Fruit fly (Drosophila melanogaster) whole organism, embryonic: ENCODE data around the gene CG7366.

ENCODE experiments used
- Antp ChIP-seq: fragments of 200-800 bp; sonication (Bioruptor generic); optimal IDR thresholded peaks from 3 replicates; lab custom pipeline; 2016; ENCODE audit warnings: missing biosample characterization, missing genetic modification characterization
- Atf-2 ChIP-seq: fragments of 200-800 bp; sonication (Bioruptor generic); optimal IDR thresholded peaks from 2 replicates; lab custom pipeline; 2016; ENCODE audit warnings: missing biosample characterization, missing genetic modification characterization
- CG10654 ChIP-seq: fragments of 200-800 bp; sonication (Bioruptor generic); optimal IDR thresholded peaks from 2 replicates; lab custom pipeline; 2016; ENCODE audit warnings: missing biosample characterization, missing genetic modification characterization
- CG11504 ChIP-seq: fragments of 200-800 bp; sonication (Bioruptor generic); optimal IDR thresholded peaks from 3 replicates; lab custom pipeline; 2019; ENCODE audit warnings: missing biosample characterization, mild to moderate bottlenecking, missing genetic modification characterization, moderate library complexity
- CG11560 ChIP-seq: fragments of 200-800 bp; sonication (Bioruptor generic); IDR thresholded peaks from 3 replicates; pipeline ENCODE4 v1.3.6; 2022; ENCODE audit warnings: missing biosample characterization, missing genetic modification characterization
- CG12104 ChIP-seq: fragments of 200-800 bp; sonication (Bioruptor generic); optimal IDR thresholded peaks from 3 replicates; lab custom pipeline; 2016; ENCODE audit warnings: missing biosample characterization, missing genetic modification characterization
- CG12236 ChIP-seq: fragments of 200-800 bp; sonication (Bioruptor generic); optimal IDR thresholded peaks from 2 replicates; lab custom pipeline; 2016; ENCODE audit warnings: missing biosample characterization, missing genetic modification characterization
- CG12769 ChIP-seq: fragments of 200-800 bp; sonication (Bioruptor generic); optimal IDR thresholded peaks from 2 replicates; lab custom pipeline; 2019; ENCODE audit warnings: missing biosample characterization, mild to moderate bottlenecking, missing genetic modification characterization, moderate library complexity
- CG13424 ChIP-seq: fragments of 200-800 bp; sonication (Bioruptor generic); optimal IDR thresholded peaks from 2 replicates; lab custom pipeline; 2019; ENCODE audit warnings: missing biosample characterization, mild to moderate bottlenecking, missing genetic modification characterization, moderate library complexity
- CG1529 ChIP-seq: fragments of 200-800 bp; sonication (Bioruptor generic); optimal IDR thresholded peaks from 3 replicates; lab custom pipeline; 2018; ENCODE audit warnings: missing biosample characterization, missing genetic modification characterization
- CG15696 ChIP-seq: fragments of 200-800 bp; sonication (Bioruptor generic); optimal IDR thresholded peaks from 2 replicates; lab custom pipeline; 2019; ENCODE audit warnings: missing biosample characterization, mild to moderate bottlenecking, missing genetic modification characterization, moderate library complexity
- CG17612 ChIP-seq: fragments of 200-800 bp; sonication (Bioruptor generic); IDR thresholded peaks from 2 replicates; pipeline ENCODE4 v1.3.6; 2022; ENCODE audit warnings: missing biosample characterization, missing genetic modification characterization
- CG18764 ChIP-seq: fragments of 200-800 bp; sonication (Bioruptor generic); optimal IDR thresholded peaks from 3 replicates; lab custom pipeline; 2016; ENCODE audit warnings: missing biosample characterization, missing genetic modification characterization
- CG3407 ChIP-seq: fragments of 200-800 bp; sonication (Bioruptor generic); optimal IDR thresholded peaks from 2 replicates; lab custom pipeline; 2018; ENCODE audit warnings: missing biosample characterization, mild to moderate bottlenecking, missing genetic modification characterization
- CG3838 ChIP-seq: fragments of 200-800 bp; sonication (Bioruptor generic); optimal IDR thresholded peaks from 3 replicates; lab custom pipeline; 2016; ENCODE audit warnings: missing biosample characterization, missing genetic modification characterization
- CG7839 ChIP-seq: fragments of 200-800 bp; sonication (Bioruptor generic); optimal IDR thresholded peaks from 3 replicates; lab custom pipeline; 2018; ENCODE audit warnings: missing biosample characterization, mild to moderate bottlenecking, missing genetic modification characterization, moderate library complexity
- CG7963 ChIP-seq: fragments of 200-800 bp; sonication (Bioruptor generic); IDR thresholded peaks from 3 replicates; pipeline ENCODE4 v1.3.6; 2022; ENCODE audit warnings: missing biosample characterization, missing genetic modification characterization; ENCODE audit not compliant: partially characterized antibody
- CG9215 ChIP-seq: fragments of 200-800 bp; sonication (Bioruptor generic); IDR thresholded peaks from 2 replicates; pipeline ENCODE4 v1.3.6; 2022; ENCODE audit warnings: missing biosample characterization, missing genetic modification characterization
- Deaf1 ChIP-seq: fragments of 200-800 bp; optimal IDR thresholded peaks from 3 replicates; lab custom pipeline; 2019; ENCODE audit warnings: missing biosample characterization, mild to moderate bottlenecking, missing genetic modification characterization, moderate library complexity
- Dip2 ChIP-seq: fragments of 200-800 bp; sonication (Bioruptor generic); IDR thresholded peaks from 2 replicates; pipeline ENCODE4 v1.3.6; 2022; ENCODE audit warnings: missing biosample characterization, missing genetic modification characterization
- Dip3 ChIP-seq: fragments of 200-800 bp; sonication (Bioruptor generic); optimal IDR thresholded peaks from 3 replicates; lab custom pipeline; 2016; ENCODE audit warnings: missing biosample characterization, missing genetic modification characterization
- Gsc ChIP-seq: fragments of 200-800 bp; sonication (Bioruptor generic); IDR thresholded peaks from 2 replicates; pipeline ENCODE4 v1.3.6; 2022; ENCODE audit warnings: missing biosample characterization, missing genetic modification characterization
- H2.0 ChIP-seq: fragments of 200-800 bp; sonication (Bioruptor generic); IDR thresholded peaks from 2 replicates; pipeline ENCODE4 v1.3.6; 2022; ENCODE audit warnings: missing biosample characterization, missing genetic modification characterization
- Hey ChIP-seq: fragments of 200-800 bp; sonication (Bioruptor generic); optimal IDR thresholded peaks from 3 replicates; lab custom pipeline; 2018; ENCODE audit warnings: missing biosample characterization, mild to moderate bottlenecking, missing genetic modification characterization
- HmgZ ChIP-seq: fragments of 200-800 bp; sonication (Bioruptor generic); optimal IDR thresholded peaks from 2 replicates; lab custom pipeline; 2018; ENCODE audit warnings: missing biosample characterization, mild to moderate bottlenecking, missing genetic modification characterization
- MBD-R2 ChIP-seq: fragments of 200-800 bp; sonication (Bioruptor generic); IDR thresholded peaks from 2 replicates; pipeline ENCODE4 v1.3.6; 2022; ENCODE audit warnings: missing biosample characterization, missing genetic modification characterization
- Rx ChIP-seq: fragments of 200-800 bp; sonication (Bioruptor generic); IDR thresholded peaks from 2 replicates; pipeline ENCODE4 v1.3.6; 2022; ENCODE audit warnings: missing biosample characterization, missing genetic modification characterization
- Usf ChIP-seq: fragments of 200-800 bp; sonication (Bioruptor generic); optimal IDR thresholded peaks from 2 replicates; lab custom pipeline; 2017; ENCODE audit warnings: missing genotype, missing biosample characterization, missing genetic modification characterization
- ase ChIP-seq: fragments of 200-800 bp; sonication (Bioruptor generic); IDR thresholded peaks from 3 replicates; pipeline ENCODE4 v1.3.6; 2022; ENCODE audit warnings: missing biosample characterization, missing genetic modification characterization
- cato ChIP-seq: fragments of 200-800 bp; sonication (Bioruptor generic); optimal IDR thresholded peaks from 2 replicates; lab custom pipeline; 2016; ENCODE audit warnings: missing biosample characterization, missing genetic modification characterization, borderline replicate concordance
- chinmo ChIP-seq: fragments of 200-800 bp; sonication (Bioruptor generic); IDR thresholded peaks from 4 replicates; pipeline ENCODE4 v1.3.6; 2022; ENCODE audit warnings: missing biosample characterization, missing genetic modification characterization; ENCODE audit not compliant: partially characterized antibody
- cwo ChIP-seq: fragments of 200-800 bp; sonication (Bioruptor generic); optimal IDR thresholded peaks from 3 replicates; lab custom pipeline; 2017; ENCODE audit warnings: missing biosample characterization, missing genetic modification characterization, mild to moderate bottlenecking, moderate library complexity, missing genetic modification reagents
- en ChIP-seq: fragments of 200-800 bp; sonication (Bioruptor generic); optimal IDR thresholded peaks from 2 replicates; lab custom pipeline; 2016; ENCODE audit warnings: missing biosample characterization, missing genetic modification characterization
- fd3F ChIP-seq: fragments of 200-800 bp; sonication (Bioruptor generic); optimal IDR thresholded peaks from 2 replicates; lab custom pipeline; 2018; ENCODE audit warnings: missing biosample characterization, mild to moderate bottlenecking, missing genetic modification characterization, moderate library complexity
- grau ChIP-seq: fragments of 200-800 bp; optimal IDR thresholded peaks from 3 replicates; lab custom pipeline; 2019; ENCODE audit warnings: missing biosample characterization, mild to moderate bottlenecking, missing genetic modification characterization, moderate library complexity
- inv ChIP-seq: fragments of 200-800 bp; sonication (Bioruptor generic); IDR thresholded peaks from 2 replicates; pipeline ENCODE4 v1.3.6; 2022; ENCODE audit warnings: missing biosample characterization, missing genetic modification characterization; ENCODE audit not compliant: partially characterized antibody
- jing ChIP-seq: fragments of 200-800 bp; sonication (Bioruptor generic); optimal IDR thresholded peaks from 2 replicates; lab custom pipeline; 2018; ENCODE audit warnings: missing biosample characterization, mild to moderate bottlenecking, missing genetic modification characterization
- jumu ChIP-seq: fragments of 200-800 bp; sonication (Bioruptor generic); optimal IDR thresholded peaks from 3 replicates; lab custom pipeline; 2016; ENCODE audit warnings: missing biosample characterization, missing genetic modification characterization
- otp ChIP-seq: fragments of 200-800 bp; sonication (Bioruptor generic); IDR thresholded peaks from 3 replicates; pipeline ENCODE4, ENCODE4 v1.3.6; 2022; ENCODE audit warnings: missing biosample characterization, missing genetic modification characterization
- salm ChIP-seq: fragments of 200-800 bp; sonication (Bioruptor generic); optimal IDR thresholded peaks from 2 replicates; lab custom pipeline; 2018; ENCODE audit warnings: missing biosample characterization, mild to moderate bottlenecking, missing genetic modification characterization
- sens-2 ChIP-seq: fragments of 200-800 bp; sonication (Bioruptor generic); IDR thresholded peaks from 2 replicates; pipeline ENCODE4 v1.3.6; 2022; ENCODE audit warnings: missing biosample characterization, missing genetic modification characterization
- slp2 ChIP-seq: fragments of 200-800 bp; sonication (Bioruptor generic); optimal IDR thresholded peaks from 2 replicates; lab custom pipeline; 2016; ENCODE audit warnings: missing biosample characterization, missing genetic modification characterization
- sob ChIP-seq: fragments of 200-800 bp; sonication (Bioruptor generic); IDR thresholded peaks from 2 replicates; pipeline ENCODE4 v1.3.6; 2022; ENCODE audit warnings: missing biosample characterization, missing genetic modification characterization
- sqz ChIP-seq: fragments of 200-800 bp; sonication (Bioruptor generic); optimal IDR thresholded peaks from 3 replicates; lab custom pipeline; 2018; ENCODE audit warnings: missing biosample characterization, mild to moderate bottlenecking, missing genetic modification characterization
- ssp ChIP-seq: fragments of 200-800 bp; sonication (Bioruptor generic); IDR thresholded peaks from 2 replicates; pipeline ENCODE4 v1.3.6; 2022; ENCODE audit warnings: missing biosample characterization, missing genetic modification characterization
- stwl ChIP-seq: fragments of 200-800 bp; sonication (Bioruptor generic); optimal IDR thresholded peaks from 3 replicates; lab custom pipeline; 2018; ENCODE audit warnings: missing biosample characterization, mild to moderate bottlenecking, missing genetic modification characterization, moderate library complexity
- unc-4 ChIP-seq: fragments of 200-800 bp; sonication (Bioruptor generic); IDR thresholded peaks from 2 replicates; pipeline ENCODE4 v1.3.6; 2022; ENCODE audit warnings: missing biosample characterization, missing genetic modification characterization; ENCODE audit not compliant: partially characterized antibody
- zf30C ChIP-seq: fragments of 200-800 bp; sonication (Bioruptor generic); optimal IDR thresholded peaks from 3 replicates; lab custom pipeline; 2018; ENCODE audit warnings: missing biosample characterization, mild to moderate bottlenecking, missing genetic modification characterization
- zfh2 ChIP-seq: fragments of 200-800 bp; sonication (Bioruptor generic); optimal IDR thresholded peaks from 2 replicates; lab custom pipeline; 2016; ENCODE audit warnings: missing biosample characterization, missing genetic modification characterization

CG7366 gene

DNA sequence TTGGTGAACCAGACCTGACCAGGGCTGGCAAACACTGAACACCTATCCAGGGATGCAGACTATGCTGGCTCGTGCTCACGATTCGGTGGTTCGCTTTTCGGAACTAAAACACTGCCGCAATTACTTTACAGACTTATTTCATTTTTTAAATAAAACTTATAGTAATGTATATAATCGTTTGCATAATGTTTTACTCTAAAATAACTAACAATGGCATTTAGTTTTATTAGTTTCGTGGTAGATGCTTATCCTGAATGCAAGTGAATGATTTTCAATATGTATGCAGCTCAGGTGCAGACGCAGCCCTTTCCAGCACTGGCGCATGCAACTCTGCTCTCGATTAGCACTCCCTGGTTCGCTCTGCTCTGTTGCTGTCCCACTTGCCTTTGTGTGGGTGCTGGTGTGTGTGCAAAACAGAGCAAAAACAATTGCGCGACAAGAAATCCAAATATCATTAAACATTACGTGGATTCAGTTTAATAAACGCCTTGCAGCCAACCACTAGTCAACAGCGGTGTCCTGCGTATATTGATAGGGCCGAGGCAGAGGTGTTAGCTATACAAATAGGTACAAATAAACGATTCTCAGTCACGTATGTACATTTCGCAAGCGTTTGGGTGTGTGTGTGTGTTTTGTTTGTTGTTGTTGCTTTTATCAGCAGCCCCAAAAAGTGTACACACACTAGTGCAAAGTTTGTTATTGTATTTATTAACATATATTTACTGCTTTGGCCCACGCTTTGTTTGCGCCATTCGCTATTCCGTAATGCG is 15.4 kb downstream of the CG7366 start, which contains the start of the genes ERR and Atg18a (continued):
- TF ChIP-seq unc-4 (GFP tag; lab: Robert Waterston, UW) (peak; percentile 62; the same call in 1 of the 2 replicates), H2.0 (GFP tag; lab: Robert Waterston, UW) (peak; percentile 79), en (GFP tag; lab: Kevin White, UChicago) (no peak), CG11560 (peak; percentile 80), stwl (tag; lab: Kevin White, UChicago) (peak; percentile 98), Hey (tag; lab: Kevin White, UChicago) (peak; percentile 57), zfh2 (GFP tag; lab: Kevin White, UChicago) (peak; percentile 93), inv (GFP tag; lab: Robert Waterston, UW) (peak; percentile 61; the same call in 1 of the 2 replicates), Dip2 (peak; percentile 61), CG9215 (peak; percentile 94), slp2 (GFP tag; lab: Kevin White, UChicago) (peak; percentile 76), Dip3 (peak; percentile 88), jumu (GFP tag; lab: Kevin White, UChicago) (peak; percentile 87), CG7839 (tag; lab: Kevin White, UChicago) (peak; percentile 86), chinmo (peak; percentile 47; the same call in 1 of the 4 replicates), CG3407 (peak; percentile 28), grau (tag; lab: Kevin White, UChicago) (peak; percentile 85), CG12104 (GFP tag; lab: Kevin White, UChicago) (peak; percentile 58), salm (tag; lab: Kevin White, UChicago) (peak; percentile 16), Usf (GFP tag; lab: Kevin White, UChicago) (peak; percentile 88), Antp (GFP tag; lab: Kevin White, UChicago) (peak; percentile 85), CG18764 (GFP tag; lab: Kevin White, UChicago) (peak; percentile 64), CG11504 (tag; lab: Kevin White, UChicago) (no peak), Gsc (GFP tag; lab: Robert Waterston, UW) (peak; percentile 61), Atf-2 (GFP tag; lab: Kevin White, UChicago) (peak; percentile 45), sens-2 (GFP tag; lab: Robert Waterston, UW) (peak; percentile 72; the same call in 1 of the 2 replicates), ase (peak; percentile 78), CG13424 (tag; lab: Kevin White, UChicago) (peak; percentile 89), fd3F (GFP tag; lab: Kevin White, UChicago) (peak; percentile 82), sob (GFP tag; lab: Robert Waterston, UW) (peak; percentile 93), cwo (GFP tag; lab: Kevin White, UChicago) (peak; percentile 51), ssp (peak; percentile 83), cato (GFP tag; lab: Kevin White, UChicago) (peak; percentile 59), CG7963 (GFP tag; lab: Robert Waterston, UW) (peak; percentile 34; the same call in 1 of the 3 replicates), CG10654 (GFP tag; lab: Kevin White, UChicago) (peak; percentile 82), CG12236 (peak; percentile 25), zf30C (GFP tag; lab: Kevin White, UChicago) (no peak), HmgZ (tag; lab: Kevin White, UChicago) (peak; percentile 87), jing (GFP tag; lab: Kevin White, UChicago) (no peak), Deaf1 (tag; lab: Kevin White, UChicago) (peak; percentile 28), otp (0 out of 3 replicates have a peak, but pooled peaks have one; percentile 50), Rx (GFP tag; lab: Robert Waterston, UW) (peak; percentile 82), CG1529 (peak; percentile 36), CG3838 (GFP tag; lab: Kevin White, UChicago) (peak; percentile 28), CG15696 (peak; percentile 82), sqz (no peak), MBD-R2 (peak; percentile 76), CG12769 (peak; percentile 77), CG17612 (GFP tag; lab: Robert Waterston, UW) (peak; percentile 54; the same call in 1 of the 2 replicates)
